Worm (Caenorhabditis elegans): ENCODE data around the gene ZK1290.14.

Gene ZK1290.14

DNA sequence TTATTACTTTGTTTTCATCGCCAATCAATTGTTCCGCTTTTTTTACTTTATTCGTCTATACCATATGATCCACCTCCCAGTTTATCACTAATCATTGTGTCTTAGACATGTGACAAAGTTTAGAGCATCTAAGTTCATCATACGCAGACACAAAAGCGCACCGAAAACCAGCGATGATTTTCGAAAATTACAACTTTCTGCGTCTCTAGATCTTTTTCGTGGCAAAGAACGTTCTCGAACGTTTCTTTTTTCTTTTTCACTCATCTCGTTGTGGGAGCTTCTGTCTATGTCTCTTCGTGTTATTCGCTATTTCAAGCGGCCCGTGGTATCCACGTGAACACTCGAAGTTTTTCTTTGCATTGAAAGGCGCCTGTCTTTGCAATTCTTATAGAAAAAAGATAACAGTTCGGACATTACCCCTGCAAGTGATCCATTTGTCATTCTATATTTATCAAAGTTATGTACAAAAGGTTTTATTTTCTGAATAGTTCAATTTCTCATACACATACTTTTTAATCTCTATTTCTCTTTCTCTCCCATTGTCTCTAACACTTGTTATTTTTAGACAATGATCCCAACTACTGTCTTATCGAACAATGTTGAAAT lies 26.2 kb downstream of the ZK1290.14 start, which contains the start of gene ZK1290.5 (continued):
- no peak for TF ChIP-seq elt-3 (tag; optimal IDR thresholded peaks at IDR 0.05)

DNA sequence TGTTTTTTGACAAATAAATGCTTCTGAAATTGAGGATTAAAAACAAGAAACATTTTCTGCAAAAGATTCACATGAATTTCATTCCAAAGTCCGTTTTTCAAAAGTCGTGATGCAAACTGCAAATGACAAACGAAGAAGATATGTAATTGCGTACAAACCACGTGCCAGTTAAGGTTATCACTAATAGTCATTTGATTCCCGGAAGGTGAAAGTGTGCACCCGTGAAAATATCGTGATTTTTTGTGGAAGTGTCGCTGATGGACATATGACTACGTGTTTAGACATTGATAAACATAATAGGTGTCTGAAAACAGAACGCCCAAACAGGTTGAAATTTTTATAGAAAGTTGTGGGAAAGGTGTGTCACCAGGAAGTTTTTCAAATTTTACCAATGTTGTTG lies 27.2 kb downstream of the ZK1290.14 start:
- peak; percentile 98 for TF ChIP-seq sma-9 (GFP tag; optimal IDR thresholded peaks at IDR 0.05)
- TF ChIP-seq sma-9 (tag; optimal IDR thresholded peaks at IDR 0.05), result no peak
- TF ChIP-seq egl-27 (tag; optimal IDR thresholded peaks at IDR 0.05), result no peak
- TF ChIP-seq lin-13 (GFP tag; optimal IDR thresholded peaks at IDR 0.05), result no peak
- TF ChIP-seq mdl-1 (tag; optimal IDR thresholded peaks at IDR 0.05), result peak in 1 of 2 experiments; percentile 53
- TF ChIP-seq nhr-21 (tag; optimal IDR thresholded peaks at IDR 0.05), result peak; percentile 83
- TF ChIP-seq sma-3 (GFP tag; optimal IDR thresholded peaks at IDR 0.05), result peak; percentile 93
- TF ChIP-seq aly-2 (tag; optimal IDR thresholded peaks at IDR 0.05), result no peak
- TF ChIP-seq blmp-1 (tag; optimal IDR thresholded peaks at IDR 0.05; ENCODE audit: insufficient read depth), result peak; percentile 87
- TF ChIP-seq mab-5 (tag; optimal IDR thresholded peaks at IDR 0.05), result no peak
- no peak for TF ChIP-seq alr-1 (tag; optimal IDR thresholded peaks at IDR 0.05)
- TF ChIP-seq fos-1 (tag; optimal IDR thresholded peaks at IDR 0.05), result peak; percentile 66
- TF ChIP-seq mbf-1 (tag; optimal IDR thresholded peaks at IDR 0.05), result no peak
- TF ChIP-seq nhr-25 (tag; optimal IDR thresholded peaks at IDR 0.05), result no peak
- TF ChIP-seq nhr-129 (tag; optimal IDR thresholded peaks at IDR 0.05), result peak; percentile 71
- peak; percentile 64 for TF ChIP-seq gmeb-1 (tag; optimal IDR thresholded peaks at IDR 0.05)
- TF ChIP-seq skn-1 (tag; optimal IDR thresholded peaks at IDR 0.05), result no peak
- TF ChIP-seq crh-2 (tag; optimal IDR thresholded peaks at IDR 0.05), result peak; percentile 76

DNA sequence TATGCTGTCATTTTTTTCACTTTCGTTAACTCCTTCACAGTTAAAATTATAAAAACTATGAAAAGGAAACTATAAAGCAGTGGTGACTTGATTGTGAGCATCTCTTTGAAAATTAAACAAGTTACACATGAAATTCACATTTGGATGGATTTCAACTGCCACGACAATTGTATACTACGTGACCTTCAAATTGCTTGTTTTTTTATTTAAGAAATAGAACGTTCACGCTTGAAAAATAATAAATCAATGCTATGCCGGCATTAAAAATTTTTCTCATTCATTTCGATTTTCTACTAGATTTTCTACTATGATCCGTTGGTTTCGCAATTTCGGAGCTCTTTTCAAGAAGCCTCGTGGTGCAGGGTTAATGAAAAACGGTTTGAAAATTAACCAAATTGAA lies 29.9 kb downstream of the ZK1290.14 start, which contains the start of the genes ZK1290.7 and rnh-1.1:
Gene ZK1290.7, minus strand, starts transcription at position 101 of the 400 bp plus-strand sequence.
Gene rnh-1.1, plus strand, starts transcription at position 281 of the 400 bp plus-strand sequence.
- TF ChIP-seq nhr-23 (tag; optimal IDR thresholded peaks at IDR 0.05) (no peak), elt-1 (tag; optimal IDR thresholded peaks at IDR 0.05) (no peak), mab-5 (tag; optimal IDR thresholded peaks at IDR 0.05) (no peak), egl-27 (tag; optimal IDR thresholded peaks at IDR 0.05) (no peak), C34F6.9 (tag; optimal IDR thresholded peaks at IDR 0.05) (no peak), ztf-4 (tag; optimal IDR thresholded peaks at IDR 0.05) (no peak)

DNA sequence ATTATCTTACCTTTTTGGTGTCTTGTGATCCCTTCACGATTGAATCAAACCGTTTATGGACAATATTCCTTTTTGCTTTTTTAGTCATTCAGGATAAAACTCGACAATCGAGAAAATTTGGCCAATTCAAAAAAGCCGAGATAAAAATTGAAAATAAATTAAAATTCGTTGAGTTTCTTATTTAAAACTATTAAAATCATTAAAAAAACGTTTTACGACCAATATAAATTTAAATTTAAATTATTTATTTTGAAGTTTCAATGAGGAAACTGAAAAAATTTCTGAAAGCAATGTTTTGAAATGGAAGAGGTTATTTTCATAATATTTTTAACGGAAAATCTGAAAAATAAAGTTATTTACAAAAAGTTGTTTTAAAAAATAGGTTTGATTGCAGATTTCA lies 32.1 kb downstream of the ZK1290.14 start, which contains the start of gene ZK1290.15:
Gene ZK1290.15, plus strand, starts transcription at position 301 of the 400 bp plus-strand sequence.
- TF ChIP-seq nhr-237 (tag; optimal IDR thresholded peaks at IDR 0.05), result no peak
- TF ChIP-seq R02D3.7 (tag; optimal IDR thresholded peaks at IDR 0.05), result no peak
- TF ChIP-seq lin-13 (GFP tag; optimal IDR thresholded peaks at IDR 0.05), result no peak
- TF ChIP-seq ztf-1 (GFP tag; conservative IDR thresholded peaks at IDR 0.05), result no peak
- no peak for TF ChIP-seq ceh-16 (tag; optimal IDR thresholded peaks at IDR 0.05)
- no peak for TF ChIP-seq skn-1 (tag; optimal IDR thresholded peaks at IDR 0.05)
- TF ChIP-seq sma-9 (GFP tag; optimal IDR thresholded peaks at IDR 0.05), result no peak
- TF ChIP-seq sma-9 (tag; optimal IDR thresholded peaks at IDR 0.05), result no peak
- TF ChIP-seq nhr-77 (tag; optimal IDR thresholded peaks at IDR 0.05), result no peak
- TF ChIP-seq unc-55 (GFP tag; optimal IDR thresholded peaks at IDR 0.05), result no peak

- TF ChIP-seq lin-39 (tag; optimal IDR thresholded peaks at IDR 0.05) (no peak), nhr-11 (tag; optimal IDR thresholded peaks at IDR 0.05) (no peak), nhr-25 (tag; optimal IDR thresholded peaks at IDR 0.05) (no peak), nhr-23 (tag; optimal IDR thresholded peaks at IDR 0.05) (no peak), sma-9 (GFP tag; optimal IDR thresholded peaks at IDR 0.05) (no peak), sma-9 (tag; optimal IDR thresholded peaks at IDR 0.05) (no peak), skn-1 (tag; optimal IDR thresholded peaks at IDR 0.05) (no peak), mab-5 (tag; optimal IDR thresholded peaks at IDR 0.05) (no peak), zag-1 (tag; optimal IDR thresholded peaks at IDR 0.05) (no peak), lin-11 (tag; optimal IDR thresholded peaks at IDR 0.05) (no peak), nhr-6 (tag; optimal IDR thresholded peaks at IDR 0.05) (no peak), ztf-4 (tag; optimal IDR thresholded peaks at IDR 0.05) (no peak), ama-1 (optimal IDR thresholded peaks at IDR 0.05) (no peak), alr-1 (tag; optimal IDR thresholded peaks at IDR 0.05) (no peak), ceh-82 (tag; optimal IDR thresholded peaks at IDR 0.05) (no peak), lin-13 (GFP tag; optimal IDR thresholded peaks at IDR 0.05) (no peak), egl-27 (tag; optimal IDR thresholded peaks at IDR 0.05) (no peak), nhr-21 (tag; optimal IDR thresholded peaks at IDR 0.05) (no peak), blmp-1 (tag; optimal IDR thresholded peaks at IDR 0.05; ENCODE audit: insufficient read depth) (no peak), ztf-1 (GFP tag; conservative IDR thresholded peaks at IDR 0.05) (no peak), ZK546.5 (tag; optimal IDR thresholded peaks at IDR 0.05) (no peak)
These were observed 34.0 kb downstream of the ZK1290.14 start for ce11 chrII:7521420-7521819.

Data from whole organism, L2 larva.